Worm (Caenorhabditis elegans) whole organism, L1 larva: ENCODE measurements around the gene srsx-28.

Experiments
- C04F5.9 ChIP-seq: sonication (generic microtip); optimal IDR thresholded peaks from 2 replicates; lab custom pipeline; 2016; ENCODE audit warnings: missing genetic modification characterization, missing compliant biosample characterization
- C16A3.4 ChIP-seq: fragments of 150-350 bp; optimal IDR thresholded peaks from 2 replicates; lab custom pipeline; 2014; ENCODE audit warnings: missing biosample characterization, missing genetic modification characterization
- C34B4.2 ChIP-seq: sonication (generic microtip); optimal IDR thresholded peaks from 2 replicates; lab custom pipeline; 2017; ENCODE audit warnings: mild to moderate bottlenecking, missing genetic modification characterization, missing compliant biosample characterization
- Y116A8C.19 ChIP-seq: sonication (generic microtip); optimal IDR thresholded peaks from 2 replicates; lab custom pipeline; 2016; ENCODE audit warnings: missing compliant biosample characterization, missing genetic modification characterization, borderline replicate concordance
- alr-1 ChIP-seq: fragments of 200-800 bp; sonication (Bioruptor generic); optimal IDR thresholded peaks from 2 replicates; lab custom pipeline; 2018; ENCODE audit warnings: borderline replicate concordance, mild to moderate bottlenecking, missing genetic modification characterization, missing compliant biosample characterization
- aly-2 ChIP-seq: fragments of 150-350 bp; optimal IDR thresholded peaks from 2 replicates; lab custom pipeline; 2014; ENCODE audit warnings: missing biosample characterization, missing genetic modification characterization
- blmp-1 ChIP-seq: fragments of 150-350 bp; optimal IDR thresholded peaks from 2 replicates; lab custom pipeline; 2014; ENCODE audit warnings: missing biosample characterization, missing genetic modification characterization
- dpl-1 ChIP-seq, 3 experiments: fragments of 150-350 bp in 2 of 3; sonication (generic microtip) in 1 of 3; optimal IDR thresholded peaks; 2 replicates each; lab custom pipeline; 2014 to 2017; ENCODE audit warnings: missing biosample characterization in 3 of 3, missing genetic modification characterization in 3 of 3, missing genetic modification reagents in 3 of 3
- dsc-1 ChIP-seq: sonication (generic microtip); optimal IDR thresholded peaks from 2 replicates; lab custom pipeline; 2016; ENCODE audit warnings: mild to moderate bottlenecking, missing genetic modification characterization, missing compliant biosample characterization
- efl-1 ChIP-seq, 4 experiments: fragments of 150-350 bp; optimal IDR thresholded peaks in 3 of 4; peaks in 1 of 4; 1 replicate in 1 of 4; 2 replicates in 3 of 4; lab custom pipeline; 2014; ENCODE audit warnings: missing biosample characterization in 2 of 4, missing genetic modification characterization in 2 of 4, missing genetic modification reagents in 2 of 4
- efl-3 ChIP-seq: fragments of 200-800 bp; sonication (Bioruptor generic); optimal IDR thresholded peaks from 2 replicates; lab custom pipeline; 2018; ENCODE audit warnings: mild to moderate bottlenecking, missing genetic modification characterization, missing compliant biosample characterization
- egl-13 ChIP-seq: sonication (generic microtip); optimal IDR thresholded peaks from 2 replicates; lab custom pipeline; 2016; ENCODE audit warnings: missing genotype, missing genetic modification reagents, missing genetic modification characterization, missing compliant biosample characterization
- egl-27 ChIP-seq, 2 experiments: fragments of 150-350 bp in 1 of 2; sonication (generic microtip); optimal IDR thresholded peaks; 3 replicates each; lab custom pipeline; 2017 to 2018; ENCODE audit warnings: missing biosample characterization in 2 of 2, missing genetic modification characterization in 2 of 2, missing genetic modification reagents in 2 of 2
- elt-2 ChIP-seq: sonication (generic microtip); optimal IDR thresholded peaks from 2 replicates; lab custom pipeline; 2016; ENCODE audit warnings: missing genetic modification characterization, mild to moderate bottlenecking, inconsistent platforms, missing compliant biosample characterization, missing genetic modification reagents
- elt-3 ChIP-seq, 6 experiments: fragments of 150-350 bp in 1 of 6; sonication (generic microtip); optimal IDR thresholded peaks; 2 replicates each; lab custom pipeline; 2017 to 2018; ENCODE audit warnings: missing biosample characterization in 6 of 6, missing genetic modification characterization in 6 of 6, inconsistent platforms in 1 of 6
- ets-5 ChIP-seq: fragments of 200-800 bp; sonication (Bioruptor generic); IDR thresholded peaks from 2 replicates; pipeline ENCODE4 v1.3.6; 2022; ENCODE audit warnings: missing genetic modification characterization, missing compliant biosample characterization
- fkh-10 ChIP-seq: sonication (generic microtip); optimal IDR thresholded peaks from 2 replicates; lab custom pipeline; 2017; ENCODE audit warnings: missing biosample characterization, missing genetic modification reagents, missing genetic modification characterization
- fkh-4 ChIP-seq: sonication (generic microtip); optimal IDR thresholded peaks from 2 replicates; lab custom pipeline; 2016; ENCODE audit warnings: missing compliant biosample characterization, missing genetic modification characterization, borderline replicate concordance
- fkh-8 ChIP-seq: sonication (generic microtip); optimal IDR thresholded peaks from 2 replicates; lab custom pipeline; 2016; ENCODE audit warnings: mild to moderate bottlenecking, missing genetic modification characterization, missing compliant biosample characterization
- hlh-4 ChIP-seq: sonication (generic microtip); optimal IDR thresholded peaks from 2 replicates; lab custom pipeline; 2016; ENCODE audit warnings: mild to moderate bottlenecking, missing genetic modification characterization, missing compliant biosample characterization
- isw-1 ChIP-seq: fragments of 200-800 bp; sonication (Bioruptor generic); IDR thresholded peaks from 2 replicates; pipeline ENCODE4 v1.3.6; 2022; ENCODE audit warnings: missing genetic modification characterization, missing compliant biosample characterization
- lin-13 ChIP-seq: fragments of 150-350 bp; optimal IDR thresholded peaks from 2 replicates; lab custom pipeline; 2014; ENCODE audit warnings: missing biosample characterization, missing genetic modification reagents, missing genetic modification characterization
- lin-15B ChIP-seq: fragments of 150-350 bp; sonication (generic microtip); optimal IDR thresholded peaks from 3 replicates; lab custom pipeline; 2014; ENCODE audit warnings: missing biosample characterization, missing genetic modification characterization
- lin-35 ChIP-seq, 2 experiments: fragments of 150-350 bp; optimal IDR thresholded peaks; 2 replicates each; lab custom pipeline; 2014; ENCODE audit warnings: missing biosample characterization in 2 of 2, missing genetic modification characterization in 2 of 2, missing genetic modification reagents in 2 of 2
- lin-39 ChIP-seq: fragments of 150-350 bp; optimal IDR thresholded peaks from 2 replicates; lab custom pipeline; 2014; ENCODE audit warnings: missing biosample characterization, missing genetic modification reagents, missing genetic modification characterization
- lsy-2 ChIP-seq, 2 experiments: fragments of 150-350 bp; optimal IDR thresholded peaks; 2 replicates each; lab custom pipeline; 2014; ENCODE audit warnings: missing biosample characterization in 2 of 2, missing genetic modification characterization in 2 of 2
- mab-9 ChIP-seq: fragments of 200-800 bp; sonication (Bioruptor generic); IDR thresholded peaks from 2 replicates; pipeline ENCODE4 v1.3.6; 2022; ENCODE audit warnings: missing genetic modification reagents, missing genetic modification characterization, missing compliant biosample characterization
- mdl-1 ChIP-seq, 2 experiments: fragments of 150-350 bp; optimal IDR thresholded peaks; 2 replicates each; lab custom pipeline; 2014 to 2017; ENCODE audit warnings: missing biosample characterization in 2 of 2, missing genetic modification characterization in 2 of 2, inconsistent platforms in 1 of 2
- mef-2 ChIP-seq: fragments of 150-350 bp; optimal IDR thresholded peaks from 2 replicates; lab custom pipeline; 2014; ENCODE audit warnings: missing biosample characterization, missing genetic modification characterization
- nhr-20 ChIP-seq: sonication (generic microtip); optimal IDR thresholded peaks from 2 replicates; lab custom pipeline; 2016; ENCODE audit warnings: mild to moderate bottlenecking, missing genetic modification characterization, missing compliant biosample characterization
- nhr-28 ChIP-seq: fragments of 150-350 bp; optimal IDR thresholded peaks from 2 replicates; lab custom pipeline; 2014; ENCODE audit warnings: missing biosample characterization, missing genetic modification characterization
- nhr-47 ChIP-seq: sonication (generic microtip); optimal IDR thresholded peaks from 2 replicates; lab custom pipeline; 2016; ENCODE audit warnings: mild to moderate bottlenecking, missing genetic modification characterization, moderate library complexity, missing compliant biosample characterization
- nhr-76 ChIP-seq: sonication (generic microtip); optimal IDR thresholded peaks from 2 replicates; lab custom pipeline; 2017; ENCODE audit warnings: missing biosample characterization, missing genetic modification characterization
- nhr-90 ChIP-seq: sonication (generic microtip); optimal IDR thresholded peaks from 2 replicates; lab custom pipeline; 2016; ENCODE audit warnings: mild to moderate bottlenecking, missing genetic modification characterization, missing compliant biosample characterization; ENCODE audit not compliant: poor library complexity
- pag-3 ChIP-seq: sonication (generic microtip); optimal IDR thresholded peaks from 2 replicates; lab custom pipeline; 2017; ENCODE audit warnings: missing genetic modification characterization, mild to moderate bottlenecking, missing compliant biosample characterization, antibody characterized with exemption, borderline replicate concordance; ENCODE audit not compliant: insufficient read depth
- skn-1 ChIP-seq: fragments of 150-350 bp; optimal IDR thresholded peaks from 2 replicates; lab custom pipeline; 2014; ENCODE audit warnings: missing biosample characterization, missing genetic modification characterization
- snpc-4 ChIP-seq: fragments of 150-350 bp; optimal IDR thresholded peaks from 2 replicates; lab custom pipeline; 2014; ENCODE audit warnings: missing biosample characterization, missing genetic modification characterization
- snu-23 ChIP-seq: sonication (generic microtip); optimal IDR thresholded peaks from 2 replicates; lab custom pipeline; 2016; ENCODE audit warnings: missing genetic modification characterization, missing compliant biosample characterization
- unc-30 ChIP-seq: sonication (generic microtip); optimal IDR thresholded peaks from 2 replicates; lab custom pipeline; 2017; ENCODE audit warnings: missing biosample characterization, missing genetic modification characterization
- unc-62 ChIP-seq: fragments of 150-350 bp; optimal IDR thresholded peaks from 2 replicates; lab custom pipeline; 2014; ENCODE audit warnings: missing biosample characterization, missing genetic modification reagents, missing genetic modification characterization
- ztf-4 ChIP-seq: fragments of 150-350 bp; optimal IDR thresholded peaks from 2 replicates; lab custom pipeline; 2014; ENCODE audit warnings: missing biosample characterization, missing genetic modification characterization

Gene srsx-28

ce11 chrV:10123324-10123723 is 29.1 kb upstream of the srsx-28 start, which contains the start of gene C08B6.6:
C08B6.6 (plus strand) TSS chrV:10123624.
- TF ChIP-seq ztf-4 (tag; lab: Kevin White, UChicago), result no peak
- no peak for TF ChIP-seq lin-13 (GFP tag; lab: Kevin White, UChicago)
- no peak for TF ChIP-seq fkh-4 (tag; lab: Kevin White, UChicago)
- TF ChIP-seq nhr-47 (tag; lab: Kevin White, UChicago), result no peak
- no peak for TF ChIP-seq efl-1 (optimal IDR thresholded peaks at IDR 0.05; lab: Kevin White, UChicago)
- TF ChIP-seq efl-1 (GFP tag; optimal IDR thresholded peaks at IDR 0.05 in 1 of 2; lab: Kevin White, UChicago), result no peak
- no peak for TF ChIP-seq elt-3 (tag; optimal IDR thresholded peaks at IDR 0.05; lab: Kevin White, UChicago)
- TF ChIP-seq nhr-20 (tag; lab: Kevin White, UChicago), result no peak
- TF ChIP-seq, all 84 proteins: peak for 0

- peak; percentile 19 for TF ChIP-seq blmp-1 (tag; lab: Kevin White, UChicago)
- no peak for TF ChIP-seq isw-1 (GFP tag; lab: Robert Waterston, UW)
- no peak for TF ChIP-seq fkh-8 (tag; lab: Kevin White, UChicago)
- no peak for TF ChIP-seq nhr-28 (tag; lab: Kevin White, UChicago)
- peak in 1 of 6 experiments; percentile 23 for TF ChIP-seq elt-3 (tag; optimal IDR thresholded peaks at IDR 0.05; lab: Kevin White, UChicago)
- peak; percentile 34 for TF ChIP-seq elt-2
- TF ChIP-seq, all 84 proteins: peak for 3
Observed at ce11 chrV:10124799-10125548, 27.4 kb upstream of the srsx-28 start, which contains the start of gene C08B6.10. C08B6.10 (plus strand) TSS chrV:10125498.

ce11 chrV:10130195-10130594 is 22.2 kb upstream of the srsx-28 start, which contains the start of gene aos-1:
aos-1 (minus strand) TSS chrV:10130295.
- TF ChIP-seq ets-5 (GFP tag; lab: Robert Waterston, UW) (no peak), mab-9 (GFP tag; lab: Robert Waterston, UW) (no peak), nhr-90 (tag; lab: Kevin White, UChicago) (no peak), unc-30 (tag; lab: Kevin White, UChicago) (no peak), pag-3 (no peak), egl-27 (tag; optimal IDR thresholded peaks at IDR 0.05; lab: Kevin White, UChicago) (no peak), aly-2 (tag; lab: Kevin White, UChicago) (no peak), nhr-76 (tag; lab: Kevin White, UChicago) (no peak), C04F5.9 (tag; lab: Kevin White, UChicago) (no peak), egl-13 (tag; lab: Kevin White, UChicago) (no peak), fkh-10 (GFP tag; lab: Kevin White, UChicago) (no peak), alr-1 (no peak), lin-39 (tag; lab: Kevin White, UChicago) (no peak)

- no peak for TF ChIP-seq egl-13 (tag; lab: Kevin White, UChicago)
- TF ChIP-seq, all 84 proteins: peak for 0
Observed at ce11 chrV:10133277-10133676, 19.1 kb upstream of the srsx-28 start.

ce11 chrV:10134077-10134693 is 18.2 kb upstream of the srsx-28 start, which contains the start of the genes C08B6.18, wdr-20 and C08B6.8:
C08B6.18 (minus strand) TSS chrV:10134127.
wdr-20 (minus strand) TSS chrV:10134158.
C08B6.8 (plus strand) TSS chrV:10134643.
- no peak for TF ChIP-seq mdl-1 (tag; optimal IDR thresholded peaks at IDR 0.05; lab: Kevin White, UChicago)
- peak; percentile 19 for TF ChIP-seq blmp-1 (tag; lab: Kevin White, UChicago)
- no peak for TF ChIP-seq Y116A8C.19 (tag; lab: Kevin White, UChicago)
- TF ChIP-seq snu-23 (GFP tag; lab: Kevin White, UChicago), result peak; percentile 15
- TF ChIP-seq lsy-2 (tag; optimal IDR thresholded peaks at IDR 0.05; lab: Kevin White, UChicago), result peak; percentile 21 to 65
- peak; percentile 42 for TF ChIP-seq skn-1 (tag; lab: Kevin White, UChicago)
- TF ChIP-seq dsc-1 (tag; lab: Kevin White, UChicago), result no peak
- TF ChIP-seq efl-3, result no peak
- peak; percentile 46 to 69 for TF ChIP-seq lin-35 (GFP tag; optimal IDR thresholded peaks at IDR 0.05; lab: Kevin White, UChicago)
- TF ChIP-seq elt-3 (tag; optimal IDR thresholded peaks at IDR 0.05; lab: Kevin White, UChicago), result peak in 1 of 6 experiments; percentile 8
- TF ChIP-seq lin-15B (tag; lab: Kevin White, UChicago), result peak; percentile 65
- TF ChIP-seq mef-2 (tag; lab: Kevin White, UChicago), result no peak
- no peak for TF ChIP-seq unc-62 (GFP tag; lab: Kevin White, UChicago)
- peak in 2 of 3 experiments; percentile 21 to 58 for TF ChIP-seq dpl-1 (GFP tag; optimal IDR thresholded peaks at IDR 0.05; lab: Kevin White, UChicago)
- no peak for TF ChIP-seq hlh-4 (tag; lab: Kevin White, UChicago)
- no peak for TF ChIP-seq C34B4.2 (tag; lab: Kevin White, UChicago)
- peak; percentile 28 to 30 for TF ChIP-seq efl-1 (optimal IDR thresholded peaks at IDR 0.05; lab: Kevin White, UChicago)
- peak; percentile 42 to 87 for TF ChIP-seq efl-1 (GFP tag; optimal IDR thresholded peaks at IDR 0.05 in 1 of 2; lab: Kevin White, UChicago)
- TF ChIP-seq C16A3.4, result peak; percentile 47
- TF ChIP-seq snpc-4 (tag; lab: Kevin White, UChicago), result peak; percentile 61
